Worm (Caenorhabditis elegans): ENCODE measurements around the gene C10F3.7.

DNA sequence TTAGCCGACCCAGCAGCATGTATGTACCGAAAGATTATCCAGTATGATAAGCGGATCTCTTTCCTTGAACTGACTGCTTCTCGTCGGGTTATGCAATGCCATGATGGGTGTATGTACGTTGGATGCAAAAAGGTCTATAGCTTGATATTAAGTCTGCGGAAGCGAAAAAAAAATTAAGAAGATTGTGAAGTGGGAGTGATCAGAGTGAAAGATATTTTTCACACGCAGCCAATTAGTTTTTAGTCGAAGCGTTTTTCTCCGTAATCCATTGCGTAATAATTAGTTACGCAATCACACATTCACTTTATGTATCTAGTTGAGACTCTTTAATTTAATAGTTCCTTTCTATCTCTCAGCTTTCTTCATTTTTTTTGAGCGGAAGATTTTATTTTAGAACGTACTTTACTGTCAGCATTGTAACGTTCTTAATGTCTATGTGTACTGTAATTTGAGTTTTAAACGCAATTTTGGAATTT is 36.9 kb downstream of the C10F3.7 start:
- TF ChIP-seq him-1 (tag; optimal IDR thresholded peaks at IDR 0.05) = no peak
- TF ChIP-seq W03F9.2 (tag; optimal IDR thresholded peaks at IDR 0.05) = no peak
- TF ChIP-seq dao-5 (tag; optimal IDR thresholded peaks at IDR 0.05) = no peak
